Worm (Caenorhabditis elegans): ENCODE results near the gene fbxa-62.

Gene fbxa-62

DNA sequence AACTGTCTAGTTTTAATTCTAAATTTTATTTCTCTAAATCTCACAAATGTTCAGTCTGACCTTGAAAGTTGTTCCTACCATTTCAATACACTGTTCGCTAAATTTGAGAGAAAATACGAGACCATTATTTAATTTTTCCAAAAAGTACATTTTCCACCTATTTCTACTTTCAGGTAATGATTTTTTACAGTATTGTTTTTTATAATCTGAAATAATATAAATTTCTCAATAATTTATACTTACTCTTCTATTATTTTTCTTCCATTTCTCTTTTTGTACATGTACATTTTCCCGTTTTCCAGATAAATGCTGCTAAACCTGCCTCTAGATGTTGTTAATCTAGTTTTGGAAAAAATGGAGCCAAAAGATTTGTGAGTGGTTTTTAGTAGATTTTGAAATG lies at the start of gene fbxa-62:
Gene fbxa-62, plus strand, starts transcription at position 301 of the 400 bp plus-strand sequence.
- TF ChIP-seq mes-2 (tag; optimal IDR thresholded peaks at IDR 0.05; ENCODE audit: poor library complexity, severe bottlenecking): no peak
- no peak for TF ChIP-seq ces-1 (GFP tag; optimal IDR thresholded peaks at IDR 0.05)
- no peak for TF ChIP-seq hlh-11 (tag; optimal IDR thresholded peaks at IDR 0.05)
- no peak for TF ChIP-seq T26A8.4 (GFP tag; IDR thresholded peaks at IDR 0.05)
- TF ChIP-seq mdl-1 (tag; optimal IDR thresholded peaks at IDR 0.05): no peak

ce11 chrIII:2197706-2198105 lies 29.8 kb upstream of the fbxa-62 start, which contains the start of gene C39B5.6:
TSS of gene C39B5.6 (plus strand) at chrIII:2198006.
- TF ChIP-seq zip-11 (GFP tag; IDR thresholded peaks at IDR 0.05): no peak
- peak; percentile 57 for TF ChIP-seq aha-1 (tag)
- TF ChIP-seq ceh-28 (tag; optimal IDR thresholded peaks at IDR 0.05): peak; percentile 16

- TF ChIP-seq aha-1 (tag) (peak; percentile 37), zag-1 (tag; optimal IDR thresholded peaks at IDR 0.05) (no peak), F26F4.8 (GFP tag; conservative IDR thresholded peaks at IDR 0.05) (no peak), ceh-28 (tag; optimal IDR thresholded peaks at IDR 0.05) (peak; percentile 93)
These were observed 22.4 kb upstream of the fbxa-62 start for ce11 chrIII:2205155-2205554.

DNA sequence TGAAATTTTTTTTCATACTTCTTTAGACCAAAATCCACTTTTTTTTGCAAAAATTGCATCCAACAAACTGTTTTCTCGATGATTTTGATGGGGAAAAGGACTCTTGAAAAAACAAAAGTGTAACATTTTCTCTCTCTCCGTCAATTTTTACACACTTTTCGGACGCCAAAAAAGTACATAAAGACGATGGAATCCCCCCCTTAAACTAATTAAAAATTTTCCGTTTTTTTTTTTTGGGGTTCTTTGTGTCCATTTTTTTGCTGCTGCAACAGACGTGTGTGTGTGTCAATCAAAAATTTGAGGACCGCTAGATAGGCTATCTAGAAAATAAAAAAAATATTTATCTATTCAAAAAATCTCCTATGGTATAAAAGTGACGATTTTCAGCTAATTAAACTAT lies 19.6 kb upstream of the fbxa-62 start, which contains the start of gene C39B5.5:
Gene C39B5.5, plus strand, starts transcription at position 301 of the 400 bp plus-strand sequence.
- TF ChIP-seq pha-4 (GFP tag; IDR thresholded peaks at IDR 0.05) (no peak), pha-4 (tag; optimal IDR thresholded peaks at IDR 0.05) (no peak), R02D3.7 (tag; optimal IDR thresholded peaks at IDR 0.05) (no peak), tag-97 (GFP tag; IDR thresholded peaks at IDR 0.05) (no peak), egl-43 (GFP tag; IDR thresholded peaks at IDR 0.05) (no peak), unc-130 (GFP tag; optimal IDR thresholded peaks at IDR 0.05) (no peak), T26A8.4 (GFP tag; IDR thresholded peaks at IDR 0.05) (no peak), lin-29 (GFP tag; IDR thresholded peaks at IDR 0.05) (no peak)

ce11 chrIII:2210601-2211000 lies 16.9 kb upstream of the fbxa-62 start:
- TF ChIP-seq rbr-2 (tag; optimal IDR thresholded peaks at IDR 0.05) (no peak), aha-1 (tag) (peak; percentile 95), snpc-1.2 (GFP tag; IDR thresholded peaks at IDR 0.05) (no peak)

ce11 chrIII:2211120-2211519 lies 16.4 kb upstream of the fbxa-62 start, which contains the start of gene C39B5.14:
TSS of gene C39B5.14 (plus strand) at chrIII:2211420.
- peak; percentile 45 for TF ChIP-seq dmd-6 (GFP tag; IDR thresholded peaks at IDR 0.05)
- TF ChIP-seq lin-38 (GFP tag; IDR thresholded peaks at IDR 0.05): peak; percentile 46
- TF ChIP-seq daf-16 (GFP tag; optimal IDR thresholded peaks at IDR 0.05): no peak
- TF ChIP-seq daf-16 (tag; optimal IDR thresholded peaks at IDR 0.05): no peak

DNA sequence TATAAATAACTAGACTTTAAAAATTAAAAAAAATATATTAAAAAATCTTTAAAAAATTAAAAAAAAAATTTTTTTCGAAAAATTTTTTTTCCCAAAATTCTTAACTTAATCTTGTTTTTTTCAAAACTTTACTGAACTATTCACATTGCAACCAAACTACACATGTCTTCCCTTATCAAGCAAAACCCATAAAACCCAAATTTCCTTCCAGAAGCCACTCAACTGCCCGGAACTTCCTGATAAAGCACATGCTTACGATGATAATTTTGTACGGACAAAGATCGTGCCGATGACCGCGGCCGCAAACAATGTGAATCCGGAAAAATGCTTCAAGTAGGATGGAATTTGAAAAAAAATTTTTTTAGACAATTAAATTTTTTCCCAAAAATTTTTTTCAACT lies 15.2 kb upstream of the fbxa-62 start:
- no peak for TF ChIP-seq Y48G9A.11 (GFP tag; IDR thresholded peaks at IDR 0.05)
- TF ChIP-seq ZK546.5 (tag; optimal IDR thresholded peaks at IDR 0.05): no peak
- TF ChIP-seq fkh-10 (GFP tag; optimal IDR thresholded peaks at IDR 0.05): no peak
- TF ChIP-seq dve-1 (tag; optimal IDR thresholded peaks at IDR 0.05; ENCODE audit: insufficient read depth): peak; percentile 38
- TF ChIP-seq mxl-3 (GFP tag; optimal IDR thresholded peaks at IDR 0.05): peak; percentile 29
- no peak for TF ChIP-seq vab-7 (GFP tag; IDR thresholded peaks at IDR 0.05)
- TF ChIP-seq nhr-28 (tag; optimal IDR thresholded peaks at IDR 0.05): peak; percentile 19
- TF ChIP-seq ztf-7 (tag; optimal IDR thresholded peaks at IDR 0.05): no peak
- TF ChIP-seq php-3 (GFP tag; IDR thresholded peaks at IDR 0.05): peak; percentile 58; the same call in 1 of the 2 replicates
- TF ChIP-seq daf-16 (GFP tag; optimal IDR thresholded peaks at IDR 0.05): no peak
- peak; percentile 50 for TF ChIP-seq daf-16 (tag; optimal IDR thresholded peaks at IDR 0.05)
- no peak for TF ChIP-seq spr-1 (tag; optimal IDR thresholded peaks at IDR 0.05)
- no peak for TF ChIP-seq T20F7.1 (GFP tag; optimal IDR thresholded peaks at IDR 0.05)
- TF ChIP-seq mep-1 (tag; optimal IDR thresholded peaks at IDR 0.05): no peak
- no peak for TF ChIP-seq zip-11 (GFP tag; IDR thresholded peaks at IDR 0.05)
- TF ChIP-seq lsy-2 (tag; optimal IDR thresholded peaks at IDR 0.05): no peak
- peak; percentile 26 for TF ChIP-seq hlh-11 (tag; optimal IDR thresholded peaks at IDR 0.05)
- TF ChIP-seq egl-43 (GFP tag; IDR thresholded peaks at IDR 0.05): no peak
- no peak for TF ChIP-seq snpc-4 (tag; optimal IDR thresholded peaks at IDR 0.05)
- TF ChIP-seq rbr-2 (tag; optimal IDR thresholded peaks at IDR 0.05): no peak
- TF ChIP-seq nhr-41 (GFP tag; IDR thresholded peaks at IDR 0.05): no peak
- no peak for TF ChIP-seq D1046.2 (GFP tag; IDR thresholded peaks at IDR 0.05)
- peak; percentile 53 for TF ChIP-seq dmd-6 (GFP tag; IDR thresholded peaks at IDR 0.05)
- no peak for TF ChIP-seq hif-1 (tag; optimal IDR thresholded peaks at IDR 0.05)
